Fruit fly (Drosophila melanogaster) whole organism, prepupa: ENCODE measurements around the gene robl37BC.

Source experiments
- CG10631 ChIP-seq: fragments of 200-800 bp; sonication (Bioruptor generic); optimal IDR thresholded peaks from 2 replicates; lab custom pipeline; 2016; ENCODE audit warnings: missing biosample characterization, missing genetic modification characterization
- CG11762 ChIP-seq: fragments of 200-800 bp; sonication (Bioruptor generic); optimal IDR thresholded peaks from 3 replicates; lab custom pipeline; 2016; ENCODE audit warnings: missing biosample characterization, missing genetic modification characterization; ENCODE audit not compliant: insufficient read depth
- CG15336 ChIP-seq: fragments of 200-800 bp; sonication (Bioruptor generic); IDR thresholded peaks from 2 replicates; pipeline ENCODE4 v1.3.6; 2022; ENCODE audit warnings: missing biosample characterization, missing genetic modification characterization
- CG1621 ChIP-seq: fragments of 200-800 bp; sonication (Bioruptor generic); optimal IDR thresholded peaks from 3 replicates; lab custom pipeline; 2018; ENCODE audit warnings: missing biosample characterization, mild to moderate bottlenecking, missing genetic modification characterization
- CG3032 ChIP-seq: fragments of 200-800 bp; optimal IDR thresholded peaks from 2 replicates; lab custom pipeline; 2019; ENCODE audit warnings: missing biosample characterization, mild to moderate bottlenecking, missing genetic modification characterization, moderate library complexity
- CG31627 ChIP-seq: fragments of 200-800 bp; sonication (Bioruptor generic); optimal IDR thresholded peaks from 3 replicates; lab custom pipeline; 2016; ENCODE audit warnings: missing biosample characterization, missing genetic modification characterization
- CG32006 ChIP-seq: fragments of 200-800 bp; sonication (Bioruptor generic); optimal IDR thresholded peaks from 3 replicates; lab custom pipeline; 2017; ENCODE audit warnings: missing biosample characterization, mild to moderate bottlenecking, missing genetic modification characterization
- CG34406 ChIP-seq: fragments of 200-800 bp; sonication (Bioruptor generic); optimal IDR thresholded peaks from 3 replicates; lab custom pipeline; 2016; ENCODE audit warnings: missing biosample characterization, missing genetic modification characterization
- CG3919 ChIP-seq: fragments of 200-800 bp; sonication (Bioruptor generic); optimal IDR thresholded peaks from 3 replicates; lab custom pipeline; 2016; ENCODE audit warnings: missing biosample characterization, missing genetic modification characterization
- CG4318 ChIP-seq: fragments of 200-800 bp; sonication (Bioruptor generic); optimal IDR thresholded peaks from 3 replicates; lab custom pipeline; 2017; ENCODE audit warnings: missing biosample characterization, mild to moderate bottlenecking, missing genetic modification characterization
- CG6163 ChIP-seq: fragments of 200-800 bp; sonication (Bioruptor generic); IDR thresholded peaks from 3 replicates; pipeline ENCODE4 v1.3.6; 2022; ENCODE audit warnings: missing biosample characterization, missing genetic modification characterization
- CG6276 ChIP-seq: fragments of 200-800 bp; sonication (Bioruptor generic); optimal IDR thresholded peaks from 2 replicates; lab custom pipeline; 2017; ENCODE audit warnings: missing biosample characterization, mild to moderate bottlenecking, missing genetic modification characterization
- CG6808 ChIP-seq: fragments of 200-800 bp; sonication (Bioruptor generic); optimal IDR thresholded peaks from 3 replicates; lab custom pipeline; 2017; ENCODE audit warnings: missing biosample characterization, missing genetic modification characterization, mild to moderate bottlenecking, moderate library complexity, missing genetic modification reagents
- CG8119 ChIP-seq: fragments of 200-800 bp; sonication (Bioruptor generic); IDR thresholded peaks from 3 replicates; pipeline ENCODE4 v1.3.6; 2022; ENCODE audit warnings: missing biosample characterization, missing genetic modification characterization
- CG8632 ChIP-seq: fragments of 200-800 bp; sonication (Bioruptor generic); optimal IDR thresholded peaks from 3 replicates; lab custom pipeline; 2016; ENCODE audit warnings: missing biosample characterization, missing genetic modification characterization
- Eip78C ChIP-seq: fragments of 200-800 bp; sonication (Bioruptor generic); peaks from one replicate; lab custom pipeline; 2016; ENCODE audit warnings: missing biosample characterization, missing genetic modification characterization
- Eip93F ChIP-seq: fragments of 200-800 bp; sonication (Bioruptor generic); optimal IDR thresholded peaks from 2 replicates; lab custom pipeline; 2016; ENCODE audit warnings: missing biosample characterization, mild to moderate bottlenecking, missing genetic modification characterization
- Ets96B ChIP-seq: fragments of 200-800 bp; optimal IDR thresholded peaks from 2 replicates; lab custom pipeline; 2019; ENCODE audit warnings: missing biosample characterization, mild to moderate bottlenecking, missing genetic modification characterization, moderate library complexity
- Gug ChIP-seq: fragments of 200-800 bp; sonication (Bioruptor generic); IDR thresholded peaks from 2 replicates; pipeline ENCODE4 v1.3.6; 2022; ENCODE audit warnings: missing biosample characterization, missing genetic modification characterization
- Hr38 ChIP-seq: sonication (Bioruptor generic); optimal IDR thresholded peaks from 2 replicates; lab custom pipeline; 2016; ENCODE audit warnings: missing biosample characterization, missing genetic modification characterization
- Hr39 ChIP-seq: fragments of 200-800 bp; sonication (Bioruptor generic); optimal IDR thresholded peaks from 2 replicates; lab custom pipeline; 2016; ENCODE audit warnings: missing biosample characterization, missing genetic modification characterization
- Hr4 ChIP-seq: fragments of 200-800 bp; sonication (Bioruptor generic); optimal IDR thresholded peaks from 3 replicates; lab custom pipeline; 2016; ENCODE audit warnings: missing biosample characterization, missing genetic modification characterization
- Lpt ChIP-seq: fragments of 200-800 bp; sonication (Bioruptor generic); optimal IDR thresholded peaks from 3 replicates; lab custom pipeline; 2016; ENCODE audit warnings: missing biosample characterization, missing genetic modification characterization
- Sox15 ChIP-seq: fragments of 200-800 bp; sonication (Bioruptor generic); optimal IDR thresholded peaks from 3 replicates; lab custom pipeline; 2016; ENCODE audit warnings: missing biosample characterization, missing genetic modification characterization
- achi ChIP-seq: fragments of 200-800 bp; sonication (Bioruptor generic); optimal IDR thresholded peaks from 3 replicates; lab custom pipeline; 2016; ENCODE audit warnings: missing biosample characterization, missing genetic modification characterization
- cyc ChIP-seq: fragments of 200-800 bp; sonication (Bioruptor generic); optimal IDR thresholded peaks from 3 replicates; lab custom pipeline; 2016; ENCODE audit warnings: missing biosample characterization, missing genetic modification characterization
- dac ChIP-seq: fragments of 200-800 bp; sonication (Bioruptor generic); optimal IDR thresholded peaks from 2 replicates; lab custom pipeline; 2017; ENCODE audit warnings: missing biosample characterization, mild to moderate bottlenecking, missing genetic modification characterization
- eg ChIP-seq: fragments of 200-800 bp; sonication (Bioruptor generic); IDR thresholded peaks from 3 replicates; pipeline ENCODE4 v1.3.6; 2022; ENCODE audit warnings: missing biosample characterization, missing genetic modification characterization
- esn ChIP-seq: fragments of 200-800 bp; sonication (Bioruptor generic); optimal IDR thresholded peaks from 2 replicates; lab custom pipeline; 2016; ENCODE audit warnings: missing biosample characterization, mild to moderate bottlenecking, missing genetic modification characterization, moderate library complexity
- fd59A ChIP-seq: fragments of 200-800 bp; sonication (Bioruptor generic); optimal IDR thresholded peaks from 2 replicates; lab custom pipeline; 2017; ENCODE audit warnings: missing biosample characterization, mild to moderate bottlenecking, missing genetic modification characterization, missing genetic modification reagents
- fd85E ChIP-seq: fragments of 200-800 bp; sonication (Bioruptor generic); optimal IDR thresholded peaks from 3 replicates; lab custom pipeline; 2016; ENCODE audit warnings: missing biosample characterization, missing genetic modification characterization
- lz ChIP-seq: fragments of 200-800 bp; sonication (Bioruptor generic); optimal IDR thresholded peaks from 3 replicates; lab custom pipeline; 2016; ENCODE audit warnings: missing biosample characterization, missing genetic modification characterization
- net ChIP-seq: fragments of 200-800 bp; sonication (Bioruptor generic); optimal IDR thresholded peaks from 3 replicates; lab custom pipeline; 2016; ENCODE audit warnings: missing biosample characterization, missing genetic modification characterization
- pdm3 ChIP-seq: fragments of 200-800 bp; sonication (Bioruptor generic); optimal IDR thresholded peaks from 3 replicates; lab custom pipeline; 2016; ENCODE audit warnings: missing biosample characterization, missing genetic modification characterization
- salr ChIP-seq, 2 experiments: fragments of 200-800 bp; sonication (Bioruptor generic); optimal IDR thresholded peaks; 3 replicates each; lab custom pipeline; 2016 to 2018; ENCODE audit warnings: missing biosample characterization in 2 of 2, missing genetic modification characterization in 2 of 2, mild to moderate bottlenecking in 1 of 2
- spab ChIP-seq: fragments of 200-800 bp; sonication (Bioruptor generic); optimal IDR thresholded peaks from 2 replicates; lab custom pipeline; 2017; ENCODE audit warnings: missing biosample characterization, mild to moderate bottlenecking, missing genetic modification characterization, missing genetic modification reagents
- ss ChIP-seq, 2 experiments: fragments of 200-800 bp; sonication (Bioruptor generic); optimal IDR thresholded peaks; 2 replicates in 1 of 2; 3 replicates in 1 of 2; lab custom pipeline; 2017 to 2018; ENCODE audit warnings: mild to moderate bottlenecking in 2 of 2, missing biosample characterization in 2 of 2, missing genetic modification characterization in 2 of 2, moderate library complexity in 1 of 2
- svp ChIP-seq: fragments of 200-800 bp; sonication (Bioruptor generic); peaks from one replicate; lab custom pipeline; 2016; ENCODE audit warnings: missing biosample characterization, missing genetic modification characterization
- topi ChIP-seq: fragments of 200-800 bp; sonication (Bioruptor generic); optimal IDR thresholded peaks from 3 replicates; lab custom pipeline; 2016; ENCODE audit warnings: missing biosample characterization, missing genetic modification characterization

robl37BC gene

dm6 chr2L:18974063-18974779, 36.4 kb upstream of the robl37BC start, which contains the start of the genes L2HGDH and CG10431 (continued):
- TF ChIP-seq esn (peak; percentile 77), topi (GFP tag; lab: Kevin White, UChicago) (peak; percentile 65), ss (GFP tag; optimal IDR thresholded peaks at IDR 0.05; lab: Kevin White, UChicago) (peak in 1 of 2 experiments; percentile 56), Eip78C (GFP tag; lab: Kevin White, UChicago) (peak; percentile 92), CG3032 (tag; lab: Kevin White, UChicago) (peak; percentile 69), eg (peak; percentile 74), CG6276 (GFP tag; lab: Kevin White, UChicago) (no peak), CG6163 (GFP tag; lab: Robert Waterston, UW) (0 out of 3 replicates have a peak, but pooled peaks have one; percentile 22), cyc (GFP tag; lab: Kevin White, UChicago) (no peak)

- TF ChIP-seq svp (GFP tag; lab: Kevin White, UChicago) (peak; percentile 42), Eip93F (GFP tag; lab: Kevin White, UChicago) (no peak)
These were observed 33.9 kb upstream of the robl37BC start for dm6 chr2L:18976749-18977148.

DNA sequence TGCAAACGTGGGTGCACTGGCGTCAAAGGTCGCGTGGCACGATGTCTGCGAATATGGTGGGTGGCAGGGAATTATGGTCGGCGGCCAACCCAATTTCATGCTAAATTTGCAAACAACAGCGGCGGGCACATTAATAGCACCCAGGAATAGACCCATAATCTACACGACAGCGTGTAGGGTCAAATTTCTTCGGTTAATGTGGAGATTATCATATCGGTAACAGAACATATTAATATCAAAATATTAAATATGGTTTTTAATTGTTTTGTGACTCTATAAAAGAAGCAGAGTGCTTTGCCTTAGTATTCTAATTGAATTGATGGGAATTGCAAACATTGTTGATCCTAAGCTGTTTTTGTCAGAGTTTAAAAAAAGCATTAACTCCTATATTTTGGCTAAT, 31.7 kb upstream of the robl37BC start:
- TF ChIP-seq Lpt (GFP tag; lab: Kevin White, UChicago) (no peak), Sox15 (GFP tag; lab: Kevin White, UChicago) (no peak), fd85E (GFP tag; lab: Kevin White, UChicago) (no peak), Eip78C (GFP tag; lab: Kevin White, UChicago) (peak; percentile 71), CG10631 (GFP tag; lab: Kevin White, UChicago) (peak; percentile 1), CG4318 (no peak), pdm3 (GFP tag; lab: Kevin White, UChicago) (no peak), Gug (GFP tag; lab: Robert Waterston, UW) (no peak), net (no peak), Ets96B (no peak), CG1621 (no peak), CG15336 (peak; percentile 30; the same call in 1 of the 2 replicates), salr (GFP tag; optimal IDR thresholded peaks at IDR 0.05; lab: Kevin White, UChicago) (no peak), CG31627 (GFP tag; lab: Kevin White, UChicago) (no peak), dac (no peak), Hr39 (GFP tag; lab: Kevin White, UChicago) (no peak), svp (GFP tag; lab: Kevin White, UChicago) (peak; percentile 56), esn (no peak), CG8119 (peak; percentile 36; the same call in 1 of the 3 replicates), CG6163 (GFP tag; lab: Robert Waterston, UW) (no peak), CG6808 (GFP tag; lab: Kevin White, UChicago) (no peak), CG34406 (GFP tag; lab: Kevin White, UChicago) (no peak), CG32006 (GFP tag; lab: Kevin White, UChicago) (peak; percentile 11), spab (GFP tag; lab: Kevin White, UChicago) (no peak), lz (GFP tag; lab: Kevin White, UChicago) (no peak), CG8632 (no peak), fd59A (no peak), Hr4 (peak; percentile 23)

- TF ChIP-seq eg (no peak), CG15336 (no peak), Hr38 (GFP tag; lab: Kevin White, UChicago) (no peak), CG3919 (no peak), achi (GFP tag; lab: Kevin White, UChicago) (no peak), svp (GFP tag; lab: Kevin White, UChicago) (no peak), ss (GFP tag; optimal IDR thresholded peaks at IDR 0.05; lab: Kevin White, UChicago) (peak in 1 of 2 experiments; percentile 81), CG11762 (GFP tag; lab: Kevin White, UChicago) (no peak), lz (GFP tag; lab: Kevin White, UChicago) (no peak)
These were observed 31.3 kb upstream of the robl37BC start for dm6 chr2L:18979407-18979806.
